Worm (Caenorhabditis elegans) whole organism, young adult: Measurements from ENCODE around the gene msp-63.

Experiments
- ccch-3 ChIP-seq: fragments of 200-800 bp; sonication (Bioruptor generic); optimal IDR thresholded peaks from 2 replicates; lab custom pipeline; 2018; ENCODE audit warnings: mild to moderate bottlenecking, missing genetic modification characterization, missing compliant biosample characterization
- dpl-1 ChIP-seq: fragments of 150-350 bp; optimal IDR thresholded peaks from 2 replicates; lab custom pipeline; 2014; ENCODE audit warnings: missing biosample characterization, missing genetic modification reagents, missing genetic modification characterization
- lin-26 ChIP-seq: fragments of 200-800 bp; sonication (Bioruptor generic); IDR thresholded peaks from 2 replicates; pipeline ENCODE4 v1.3.6; 2022; ENCODE audit warnings: missing genetic modification reagents, missing genetic modification characterization, missing compliant biosample characterization
- ztf-22 ChIP-seq: fragments of 200-800 bp; sonication (Bioruptor generic); optimal IDR thresholded peaks from 2 replicates; lab custom pipeline; 2018; ENCODE audit warnings: mild to moderate bottlenecking, missing genetic modification characterization, moderate library complexity, missing compliant biosample characterization

DNA sequence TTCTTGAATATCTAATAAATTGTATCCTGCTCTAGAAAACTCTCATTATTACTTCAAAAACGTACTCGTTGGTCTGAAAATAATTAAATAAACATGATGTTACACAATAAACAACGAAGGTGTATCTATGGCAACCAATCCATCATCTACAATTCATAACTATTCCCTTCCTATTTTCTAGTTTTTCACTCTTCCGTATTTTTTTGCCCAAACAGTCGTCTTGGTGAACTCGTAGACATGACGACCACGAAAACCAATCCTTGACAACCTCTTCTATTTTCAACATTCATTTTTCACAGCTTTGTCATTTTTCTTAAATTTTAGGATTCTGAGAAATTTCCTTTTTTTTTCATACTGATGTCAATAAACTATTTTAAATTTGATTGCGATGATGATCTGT, 8.4 kb downstream of the msp-63 start, which contains the start of gene K05F1.13:
- TF ChIP-seq lin-26: no peak
- TF ChIP-seq ztf-22 (GFP tag; lab: Kevin White, UChicago): no peak
- TF ChIP-seq ccch-3 (GFP tag; lab: Kevin White, UChicago): no peak
- no peak for TF ChIP-seq dpl-1 (GFP tag; lab: Kevin White, UChicago)
